Worm (Caenorhabditis elegans) whole organism, L2 larva: ENCODE data around the gene swsn-4.

ENCODE experiments used
- C34F6.9 ChIP-seq: fragments of 150-350 bp; optimal IDR thresholded peaks from 2 replicates; lab custom pipeline; 2014; ENCODE audit warnings: missing biosample characterization, missing genetic modification characterization
- R02D3.7 ChIP-seq: fragments of 150-350 bp; optimal IDR thresholded peaks from 2 replicates; lab custom pipeline; 2014; ENCODE audit warnings: missing biosample characterization, missing genetic modification characterization
- Y55F3AM.14 ChIP-seq: fragments of 200-800 bp; sonication (Bioruptor generic); optimal IDR thresholded peaks from 2 replicates; lab custom pipeline; 2018; ENCODE audit warnings: mild to moderate bottlenecking, missing genetic modification characterization, missing compliant biosample characterization
- ZK546.5 ChIP-seq: sonication (generic microtip); optimal IDR thresholded peaks from 2 replicates; lab custom pipeline; 2017; ENCODE audit warnings: missing biosample characterization, missing genetic modification characterization
- alr-1 ChIP-seq: fragments of 150-350 bp; optimal IDR thresholded peaks from 2 replicates; lab custom pipeline; 2014; ENCODE audit warnings: missing biosample characterization, missing genetic modification characterization
- aly-2 ChIP-seq: fragments of 150-350 bp; optimal IDR thresholded peaks from 2 replicates; lab custom pipeline; 2014; ENCODE audit warnings: missing biosample characterization, missing genetic modification characterization
- ama-1 ChIP-seq: fragments of 150-350 bp; optimal IDR thresholded peaks from 2 replicates; lab custom pipeline; 2018; ENCODE audit warnings: inconsistent platforms
- blmp-1 ChIP-seq: sonication (generic microtip); optimal IDR thresholded peaks from 2 replicates; lab custom pipeline; 2017; ENCODE audit warnings: missing genetic modification characterization, mild to moderate bottlenecking, missing compliant biosample characterization, antibody characterized with exemption, moderate library complexity; ENCODE audit not compliant: insufficient read depth
- ceh-16 ChIP-seq: fragments of 150-350 bp; optimal IDR thresholded peaks from 2 replicates; lab custom pipeline; 2014; ENCODE audit warnings: missing biosample characterization, missing genetic modification characterization
- ceh-82 ChIP-seq: fragments of 150-350 bp; optimal IDR thresholded peaks from 2 replicates; lab custom pipeline; 2014; ENCODE audit warnings: missing biosample characterization, missing genetic modification characterization
- crh-2 ChIP-seq: sonication (generic microtip); optimal IDR thresholded peaks from 2 replicates; lab custom pipeline; 2017; ENCODE audit warnings: missing biosample characterization, missing genetic modification characterization
- dmd-4 ChIP-seq: sonication (generic microtip); optimal IDR thresholded peaks from 2 replicates; lab custom pipeline; 2017; ENCODE audit warnings: missing biosample characterization, missing genetic modification characterization
- egl-27 ChIP-seq: sonication (generic microtip); optimal IDR thresholded peaks from 3 replicates; lab custom pipeline; 2017; ENCODE audit warnings: missing biosample characterization, missing genetic modification reagents, missing genetic modification characterization
- elt-1 ChIP-seq: fragments of 150-350 bp; optimal IDR thresholded peaks from 2 replicates; lab custom pipeline; 2014; ENCODE audit warnings: missing biosample characterization, missing genetic modification characterization
- elt-3 ChIP-seq: sonication (generic microtip); optimal IDR thresholded peaks from 2 replicates; lab custom pipeline; 2017; ENCODE audit warnings: missing biosample characterization, missing genetic modification characterization
- gmeb-1 ChIP-seq: fragments of 150-350 bp; optimal IDR thresholded peaks from 2 replicates; lab custom pipeline; 2014; ENCODE audit warnings: missing biosample characterization, missing genetic modification characterization
- lin-11 ChIP-seq: fragments of 150-350 bp; sonication (generic microtip); optimal IDR thresholded peaks from 2 replicates; lab custom pipeline; 2014; ENCODE audit warnings: missing biosample characterization, missing genetic modification characterization, inconsistent platforms, mixed read lengths
- lin-13 ChIP-seq: fragments of 150-350 bp; optimal IDR thresholded peaks from 2 replicates; lab custom pipeline; 2014; ENCODE audit warnings: missing biosample characterization, missing genetic modification reagents, missing genetic modification characterization
- lin-39 ChIP-seq: fragments of 150-350 bp; optimal IDR thresholded peaks from 2 replicates; lab custom pipeline; 2014; ENCODE audit warnings: missing biosample characterization, missing genetic modification reagents, missing genetic modification characterization
- lsy-2 ChIP-seq, 2 experiments: fragments of 150-350 bp in 1 of 2; sonication (generic microtip) in 1 of 2; optimal IDR thresholded peaks; 2 replicates each; lab custom pipeline; 2014 to 2017; ENCODE audit warnings: missing biosample characterization in 2 of 2, missing genetic modification characterization in 2 of 2
- mbf-1 ChIP-seq: sonication (generic microtip); optimal IDR thresholded peaks from 2 replicates; lab custom pipeline; 2017; ENCODE audit warnings: missing biosample characterization, missing genetic modification characterization
- mdl-1 ChIP-seq, 2 experiments: fragments of 150-350 bp in 1 of 2; sonication (generic microtip) in 1 of 2; optimal IDR thresholded peaks; 2 replicates each; lab custom pipeline; 2017; ENCODE audit warnings: missing biosample characterization in 2 of 2, missing genetic modification characterization in 2 of 2
- nhr-11 ChIP-seq: fragments of 150-350 bp; optimal IDR thresholded peaks from 2 replicates; lab custom pipeline; 2014; ENCODE audit warnings: missing biosample characterization, missing genetic modification characterization
- nhr-129 ChIP-seq: fragments of 150-350 bp; optimal IDR thresholded peaks from 2 replicates; lab custom pipeline; 2014; ENCODE audit warnings: missing biosample characterization, missing genetic modification characterization
- nhr-23 ChIP-seq: fragments of 150-350 bp; optimal IDR thresholded peaks from 2 replicates; lab custom pipeline; 2014; ENCODE audit warnings: missing biosample characterization, missing genetic modification reagents, missing genetic modification characterization
- nhr-237 ChIP-seq: fragments of 150-350 bp; optimal IDR thresholded peaks from 2 replicates; lab custom pipeline; 2014; ENCODE audit warnings: missing biosample characterization, missing genetic modification characterization
- nhr-25 ChIP-seq: fragments of 150-350 bp; sonication (generic microtip); optimal IDR thresholded peaks from 3 replicates; lab custom pipeline; 2014; ENCODE audit warnings: missing biosample characterization, missing genetic modification characterization
- nhr-6 ChIP-seq: fragments of 150-350 bp; optimal IDR thresholded peaks from 2 replicates; lab custom pipeline; 2014; ENCODE audit warnings: missing biosample characterization, missing genetic modification characterization
- nhr-77 ChIP-seq: fragments of 150-350 bp; optimal IDR thresholded peaks from 2 replicates; lab custom pipeline; 2014; ENCODE audit warnings: missing biosample characterization, missing genetic modification characterization
- peb-1 ChIP-seq: fragments of 150-350 bp; optimal IDR thresholded peaks from 2 replicates; lab custom pipeline; 2014; ENCODE audit warnings: missing biosample characterization, missing genetic modification characterization
- sem-4 ChIP-seq: fragments of 150-350 bp; optimal IDR thresholded peaks from 2 replicates; lab custom pipeline; 2014; ENCODE audit warnings: missing biosample characterization, missing genetic modification reagents, missing genetic modification characterization
- skn-1 ChIP-seq: sonication (generic microtip); optimal IDR thresholded peaks from 2 replicates; lab custom pipeline; 2017; ENCODE audit warnings: missing biosample characterization, missing genetic modification characterization
- sma-3 ChIP-seq: sonication (generic microtip); optimal IDR thresholded peaks from 2 replicates; lab custom pipeline; 2016; ENCODE audit warnings: missing genetic modification reagents, missing genetic modification characterization, missing compliant biosample characterization
- sma-9 ChIP-seq, 2 experiments: fragments of 150-350 bp in 1 of 2; sonication (generic microtip) in 1 of 2; optimal IDR thresholded peaks; 2 replicates each; lab custom pipeline; 2014 to 2016; ENCODE audit warnings: missing genetic modification characterization in 2 of 2, mild to moderate bottlenecking in 1 of 2, missing biosample characterization in 1 of 2, missing compliant biosample characterization in 1 of 2, missing genetic modification reagents in 1 of 2, moderate library complexity in 1 of 2
- snpc-4 ChIP-seq: fragments of 150-350 bp; optimal IDR thresholded peaks from 2 replicates; lab custom pipeline; 2014; ENCODE audit warnings: missing biosample characterization, missing genetic modification characterization
- unc-39 ChIP-seq: fragments of 150-350 bp; optimal IDR thresholded peaks from 2 replicates; lab custom pipeline; 2014; ENCODE audit warnings: missing biosample characterization, missing genetic modification characterization
- unc-55 ChIP-seq: fragments of 150-350 bp; sonication (generic microtip); optimal IDR thresholded peaks from 3 replicates; lab custom pipeline; 2014; ENCODE audit warnings: missing biosample characterization, missing genetic modification reagents, missing genetic modification characterization
- unc-62 ChIP-seq: fragments of 150-350 bp; optimal IDR thresholded peaks from 2 replicates; lab custom pipeline; 2014; ENCODE audit warnings: missing biosample characterization, missing genetic modification reagents, missing genetic modification characterization
- zag-1 ChIP-seq: fragments of 150-350 bp; optimal IDR thresholded peaks from 2 replicates; lab custom pipeline; 2014; ENCODE audit warnings: missing biosample characterization, missing genetic modification characterization
- ztf-1 ChIP-seq: fragments of 200-800 bp; sonication (Bioruptor generic); conservative IDR thresholded peaks from 2 replicates; pipeline ENCODE4 v1.3.6; 2022; ENCODE audit warnings: missing genetic modification characterization, missing compliant biosample characterization
- ztf-11 ChIP-seq: sonication (generic microtip); optimal IDR thresholded peaks from 2 replicates; lab custom pipeline; 2017; ENCODE audit warnings: missing biosample characterization, missing genetic modification characterization
- ztf-4 ChIP-seq: fragments of 150-350 bp; optimal IDR thresholded peaks from 2 replicates; lab custom pipeline; 2014; ENCODE audit warnings: missing biosample characterization, missing genetic modification characterization

The swsn-4 gene

DNA sequence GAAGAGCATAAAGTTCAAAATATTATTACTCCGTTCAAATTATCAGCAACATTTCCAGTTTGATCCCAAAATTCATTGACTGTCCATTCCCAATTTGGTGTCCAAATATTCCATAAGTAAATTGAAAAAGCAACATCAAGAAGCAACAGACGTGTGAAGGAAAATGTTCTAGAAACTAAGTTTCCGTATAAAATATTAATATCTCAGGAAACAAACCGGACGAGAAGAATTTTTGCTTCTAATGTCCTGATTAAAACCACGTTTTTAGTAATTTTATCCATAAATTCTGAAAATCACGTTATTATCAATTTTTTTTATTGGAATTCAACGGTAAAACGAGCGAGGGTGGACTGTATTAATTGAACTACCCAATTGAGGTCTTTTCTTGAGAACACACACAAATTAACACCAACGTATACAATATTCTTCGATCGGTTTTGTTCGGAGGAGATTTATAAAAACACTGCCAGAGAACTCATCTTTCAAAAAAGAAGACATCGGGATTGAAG, 21.2 kb downstream of the swsn-4 start, which contains the start of gene pigq-1 (continued):
- no peak for TF ChIP-seq snpc-4
- TF ChIP-seq skn-1 (tag; lab: Kevin White, UChicago) = no peak
- TF ChIP-seq zag-1 = no peak
- TF ChIP-seq ceh-16 (tag; lab: Kevin White, UChicago) = no peak
- no peak for TF ChIP-seq lin-39
- peak; percentile 40 for TF ChIP-seq Y55F3AM.14
- no peak for TF ChIP-seq nhr-237 (tag; lab: Kevin White, UChicago)
- TF ChIP-seq elt-3 (tag; lab: Kevin White, UChicago) = no peak
- no peak for TF ChIP-seq nhr-6 (tag; lab: Kevin White, UChicago)
- TF ChIP-seq blmp-1 (tag; lab: Kevin White, UChicago) = no peak
- no peak for TF ChIP-seq mdl-1 (tag; optimal IDR thresholded peaks at IDR 0.05; lab: Kevin White, UChicago)
- TF ChIP-seq unc-39 (tag; lab: Kevin White, UChicago) = no peak
- no peak for TF ChIP-seq nhr-11 (tag; lab: Kevin White, UChicago)
- TF ChIP-seq dmd-4 (tag; lab: Kevin White, UChicago) = no peak
- TF ChIP-seq nhr-23 (tag; lab: Kevin White, UChicago) = no peak
- no peak for TF ChIP-seq alr-1 (tag; lab: Kevin White, UChicago)
- TF ChIP-seq R02D3.7 = no peak
- TF ChIP-seq unc-55 (GFP tag; lab: Kevin White, UChicago) = no peak
- no peak for TF ChIP-seq unc-62 (GFP tag; lab: Kevin White, UChicago)

DNA sequence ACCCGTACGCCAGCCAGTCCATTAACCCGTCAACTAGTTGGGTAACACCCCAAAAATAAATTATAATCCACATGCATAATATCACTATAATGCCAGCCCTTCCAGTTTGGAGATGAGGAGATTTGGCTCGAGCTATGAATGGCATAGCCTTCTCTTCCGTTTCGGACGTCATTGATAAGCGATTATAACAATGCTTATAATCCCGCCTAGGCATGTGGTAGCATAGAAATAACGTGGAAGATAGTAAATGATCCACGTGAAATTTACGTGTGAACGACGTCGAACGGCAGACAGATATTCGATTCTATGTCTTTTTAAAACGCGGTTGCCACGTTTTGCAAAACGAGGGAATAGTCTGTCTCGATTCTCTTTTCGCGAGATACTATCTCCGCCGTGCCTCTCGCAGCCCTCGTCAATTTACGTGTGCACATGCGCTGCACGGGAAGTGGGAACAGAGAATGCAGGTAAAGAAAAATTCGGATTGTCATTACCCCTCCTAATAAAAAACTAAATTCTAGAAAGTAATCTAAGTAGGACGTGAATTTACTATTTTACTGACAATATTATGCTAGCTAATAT, 23.1 kb downstream of the swsn-4 start:
- TF ChIP-seq ZK546.5 (tag; lab: Kevin White, UChicago) = no peak
- peak; percentile 42 for TF ChIP-seq nhr-129 (tag; lab: Kevin White, UChicago)
- no peak for TF ChIP-seq blmp-1 (tag; lab: Kevin White, UChicago)
- no peak for TF ChIP-seq sma-9 (GFP tag; optimal IDR thresholded peaks at IDR 0.05; lab: Kevin White, UChicago)
- TF ChIP-seq sma-9 (tag; optimal IDR thresholded peaks at IDR 0.05; lab: Kevin White, UChicago) = no peak
- TF ChIP-seq gmeb-1 (tag; lab: Kevin White, UChicago) = peak; percentile 20
- TF ChIP-seq sem-4 = no peak
- TF ChIP-seq C34F6.9 (tag; lab: Kevin White, UChicago) = peak; percentile 13
- peak; percentile 52 for TF ChIP-seq crh-2 (tag; lab: Kevin White, UChicago)

DNA sequence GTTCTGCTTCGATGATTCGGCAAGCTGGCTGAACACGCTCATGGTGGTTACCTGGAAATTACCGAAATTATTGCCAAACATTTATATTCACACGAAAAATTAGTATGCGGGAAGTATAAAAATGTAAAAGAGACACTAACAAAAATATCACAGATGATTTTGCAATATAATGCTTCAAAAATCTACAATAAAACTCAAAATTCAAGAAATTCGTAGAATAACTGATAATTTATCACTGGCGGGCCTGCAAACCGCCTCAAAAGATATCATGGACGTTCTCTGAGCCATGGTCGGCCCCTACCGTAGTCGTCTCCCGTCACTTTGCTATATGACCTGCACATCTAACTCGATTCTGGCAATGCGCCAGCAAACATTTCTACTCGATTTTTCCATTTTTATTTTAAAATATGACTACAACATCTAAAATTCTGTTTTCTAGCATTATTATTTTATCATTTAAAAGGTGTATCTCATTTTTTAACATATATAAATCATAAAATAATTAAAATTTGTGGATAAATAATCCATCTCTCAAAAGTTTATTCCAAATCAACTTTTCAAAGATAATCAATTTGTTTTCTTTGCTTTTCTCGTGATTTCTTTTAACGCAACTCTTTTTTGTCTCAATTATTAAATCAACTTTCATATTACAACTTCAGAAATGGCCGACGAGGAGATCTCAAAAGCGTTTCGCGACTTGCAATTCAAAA, 23.8 kb downstream of the swsn-4 start, which contains the start of the genes F01G4.6 and pfd-1:
Gene F01G4.6 (minus strand): TSS at position 51 of the 710 bp plus-strand sequence.
Gene pfd-1 (plus strand): TSS at position 660 of the 710 bp plus-strand sequence.
- TF ChIP-seq mbf-1 (tag; lab: Kevin White, UChicago) (no peak), skn-1 (tag; lab: Kevin White, UChicago) (peak; percentile 62), lsy-2 (tag; optimal IDR thresholded peaks at IDR 0.05; lab: Kevin White, UChicago) (peak; percentile 97 to 99), unc-55 (GFP tag; lab: Kevin White, UChicago) (peak; percentile 98), nhr-11 (tag; lab: Kevin White, UChicago) (no peak), sem-4 (peak; percentile 92), aly-2 (tag; lab: Kevin White, UChicago) (no peak), zag-1 (peak; percentile 98), ztf-11 (tag; lab: Kevin White, UChicago) (no peak), nhr-129 (tag; lab: Kevin White, UChicago) (peak; percentile 91), nhr-77 (tag; lab: Kevin White, UChicago) (no peak), elt-1 (tag; lab: Kevin White, UChicago) (no peak), crh-2 (tag; lab: Kevin White, UChicago) (peak; percentile 97), unc-39 (tag; lab: Kevin White, UChicago) (no peak), mdl-1 (tag; optimal IDR thresholded peaks at IDR 0.05; lab: Kevin White, UChicago) (peak; percentile 50 to 65), lin-39 (no peak), sma-3 (peak; percentile 96), R02D3.7 (peak; percentile 53), egl-27 (tag; lab: Kevin White, UChicago) (peak; percentile 86), peb-1 (no peak), dmd-4 (tag; lab: Kevin White, UChicago) (no peak), elt-3 (tag; lab: Kevin White, UChicago) (no peak), C34F6.9 (tag; lab: Kevin White, UChicago) (peak; percentile 93), Y55F3AM.14 (peak; percentile 76), gmeb-1 (tag; lab: Kevin White, UChicago) (peak; percentile 91), ztf-1 (GFP tag; lab: Robert Waterston, UW) (no peak), unc-62 (GFP tag; lab: Kevin White, UChicago) (no peak), lin-11 (tag; lab: Kevin White, UChicago) (peak; percentile 95), ztf-4 (tag; lab: Kevin White, UChicago) (peak; percentile 94), nhr-23 (tag; lab: Kevin White, UChicago) (no peak), blmp-1 (tag; lab: Kevin White, UChicago) (peak; percentile 76), ceh-16 (tag; lab: Kevin White, UChicago) (peak; percentile 31), ZK546.5 (tag; lab: Kevin White, UChicago) (peak; percentile 98), nhr-25 (tag; lab: Kevin White, UChicago) (peak; percentile 93), ama-1 (lab: Kevin White, UChicago) (peak; percentile 36), alr-1 (tag; lab: Kevin White, UChicago) (no peak), lin-13 (GFP tag; lab: Kevin White, UChicago) (peak; percentile 96), sma-9 (GFP tag; optimal IDR thresholded peaks at IDR 0.05; lab: Kevin White, UChicago) (peak; percentile 95), sma-9 (tag; optimal IDR thresholded peaks at IDR 0.05; lab: Kevin White, UChicago) (no peak), nhr-237 (tag; lab: Kevin White, UChicago) (peak; percentile 49), ceh-82 (tag; lab: Kevin White, UChicago) (peak; percentile 80)
